Worm (Caenorhabditis elegans): ENCODE results near the gene ZK177.1.

- no peak for TF ChIP-seq nhr-77 (tag; optimal IDR thresholded peaks at IDR 0.05)
- TF ChIP-seq nhr-11 (tag; optimal IDR thresholded peaks at IDR 0.05), result no peak
- no peak for TF ChIP-seq C04F5.9 (tag; optimal IDR thresholded peaks at IDR 0.05)
These were observed 9.0 kb upstream of the ZK177.1 start, which contains the start of gene ZK177.2 for ce11 chrII:5518910-5519309.
